Fruit fly (Drosophila melanogaster) whole organism, wandering third instar larva: Measurements from ENCODE around the gene Mst27D.

Source experiments
- Abd-B ChIP-seq: fragments of >200 bp; optimal IDR thresholded peaks from 2 replicates; lab custom pipeline; 2017; ENCODE audit warnings: missing biosample characterization, missing genetic modification characterization
- CG32264 ChIP-seq: fragments of 200-800 bp; sonication (Bioruptor generic); optimal IDR thresholded peaks from 2 replicates; lab custom pipeline; 2016; ENCODE audit warnings: missing biosample characterization, missing genetic modification characterization
- CG9705 ChIP-seq: fragments of 200-800 bp; sonication (Bioruptor generic); optimal IDR thresholded peaks from 2 replicates; lab custom pipeline; 2018; ENCODE audit warnings: missing biosample characterization, mild to moderate bottlenecking, missing genetic modification characterization
- CrebA ChIP-seq: fragments of 200-800 bp; sonication (Bioruptor generic); optimal IDR thresholded peaks from 2 replicates; lab custom pipeline; 2016; ENCODE audit warnings: missing biosample characterization, mild to moderate bottlenecking, missing genetic modification characterization, borderline replicate concordance
- Dfd ChIP-seq: fragments of >200 bp; optimal IDR thresholded peaks from 2 replicates; lab custom pipeline; 2017; ENCODE audit warnings: missing biosample characterization, missing genetic modification characterization
- Dif ChIP-seq: fragments of 200-275, 200-300 bp; sonication (Bioruptor generic); optimal IDR thresholded peaks from 2 replicates; lab custom pipeline; 2018; ENCODE audit warnings: missing biosample characterization, missing genetic modification characterization; ENCODE audit not compliant: partially characterized antibody
- GATAd ChIP-seq: sonication (Bioruptor generic); optimal IDR thresholded peaks from 2 replicates; lab custom pipeline; 2016; ENCODE audit warnings: missing biosample characterization, missing genetic modification characterization
- HLH106 ChIP-seq: fragments of 200-800 bp; optimal IDR thresholded peaks from 3 replicates; lab custom pipeline; 2019; ENCODE audit warnings: missing biosample characterization, mild to moderate bottlenecking, missing genetic modification characterization, moderate library complexity
- Hnf4 ChIP-seq: fragments of 200-800 bp; sonication (Bioruptor generic); optimal IDR thresholded peaks from 2 replicates; lab custom pipeline; 2016; ENCODE audit warnings: missing biosample characterization, mild to moderate bottlenecking, missing genetic modification characterization
- Hr78 ChIP-seq: fragments of >200 bp; optimal IDR thresholded peaks from 2 replicates; lab custom pipeline; 2017; ENCODE audit warnings: missing biosample characterization, missing genetic modification characterization
- Hr83 ChIP-seq: fragments of 200-300 bp; sonication (Bioruptor generic); optimal IDR thresholded peaks from 2 replicates; lab custom pipeline; 2016; ENCODE audit warnings: missing biosample characterization, mild to moderate bottlenecking, missing genetic modification characterization, moderate library complexity; ENCODE audit not compliant: poor library complexity, severe bottlenecking
- Jra ChIP-seq: sonication (Bioruptor generic); optimal IDR thresholded peaks from 2 replicates; lab custom pipeline; 2016; ENCODE audit warnings: missing biosample characterization, missing genetic modification characterization
- Mio ChIP-seq: sonication (Bioruptor generic); optimal IDR thresholded peaks from 2 replicates; lab custom pipeline; 2016; ENCODE audit warnings: missing biosample characterization, missing genetic modification characterization
- Myc ChIP-seq: fragments of >200 bp; optimal IDR thresholded peaks from 2 replicates; lab custom pipeline; 2017
- N ChIP-seq: fragments of >200 bp; optimal IDR thresholded peaks from 2 replicates; lab custom pipeline; 2018; ENCODE audit warnings: missing biosample characterization, missing external identifiers, missing genetic modification characterization
- OdsH ChIP-seq: fragments of 200-800 bp; sonication (Bioruptor generic); optimal IDR thresholded peaks from 2 replicates; lab custom pipeline; 2016; ENCODE audit warnings: missing biosample characterization, mild to moderate bottlenecking, missing genetic modification characterization
- Rel ChIP-seq, 2 experiments: fragments of 200-800 bp; sonication (Bioruptor generic) in 1 of 2; optimal IDR thresholded peaks; 2 replicates in 1 of 2; 3 replicates in 1 of 2; lab custom pipeline; 2016 to 2019; ENCODE audit warnings: mild to moderate bottlenecking in 2 of 2, missing biosample characterization in 2 of 2, missing genetic modification characterization in 2 of 2, moderate library complexity in 1 of 2
- Sp1 ChIP-seq: fragments of 200-800 bp; sonication (Bioruptor generic); optimal IDR thresholded peaks from 3 replicates; lab custom pipeline; 2019; ENCODE audit warnings: missing biosample characterization, mild to moderate bottlenecking, missing genetic modification characterization, moderate library complexity
- Vsx2 ChIP-seq: fragments of 200-300, 225-300 bp; sonication (Bioruptor generic); optimal IDR thresholded peaks from 2 replicates; lab custom pipeline; 2018; ENCODE audit warnings: missing biosample characterization, missing genetic modification characterization; ENCODE audit not compliant: partially characterized antibody
- br ChIP-seq: fragments of 200-800 bp; sonication (Bioruptor generic); optimal IDR thresholded peaks from 2 replicates; lab custom pipeline; 2016; ENCODE audit warnings: missing biosample characterization, missing genetic modification characterization
- brk ChIP-seq: fragments of 200-800 bp; sonication (Bioruptor generic); optimal IDR thresholded peaks from 2 replicates; lab custom pipeline; 2016; ENCODE audit warnings: missing biosample characterization, mild to moderate bottlenecking, missing genetic modification characterization
- dl ChIP-seq, 2 experiments: fragments of 175-275, 200-275 bp in 1 of 2; fragments of 200-275 bp in 1 of 2; sonication (Bioruptor generic); optimal IDR thresholded peaks; lab custom pipeline; 2018; ENCODE audit warnings: mild to moderate bottlenecking in 2 of 2, missing biosample characterization in 2 of 2, missing genetic modification characterization in 2 of 2, moderate library complexity in 2 of 2; ENCODE audit not compliant: partially characterized antibody in 2 of 2, insufficient read depth in 1 of 2
- dmrt93B ChIP-seq: fragments of 200-800 bp; sonication (Bioruptor generic); optimal IDR thresholded peaks from 2 replicates; lab custom pipeline; 2018; ENCODE audit warnings: missing biosample characterization, mild to moderate bottlenecking, missing genetic modification characterization
- dsf ChIP-seq: sonication (Bioruptor generic); optimal IDR thresholded peaks from 2 replicates; lab custom pipeline; 2016; ENCODE audit warnings: missing biosample characterization, missing genetic modification characterization, borderline replicate concordance
- ey ChIP-seq: fragments of 200-800 bp; sonication (Bioruptor generic); optimal IDR thresholded peaks from 2 replicates; lab custom pipeline; 2016; ENCODE audit warnings: missing biosample characterization, missing genetic modification characterization
- foxo ChIP-seq, 2 experiments: fragments of 200-800 bp; sonication (Bioruptor generic); optimal IDR thresholded peaks; 2 replicates in 1 of 2; 3 replicates in 1 of 2; lab custom pipeline; 2016 to 2017; ENCODE audit warnings: missing biosample characterization in 2 of 2, missing genetic modification characterization in 2 of 2
- fru ChIP-seq: fragments of 200-800 bp; sonication (Bioruptor generic); optimal IDR thresholded peaks from 3 replicates; lab custom pipeline; 2016; ENCODE audit warnings: missing biosample characterization, mild to moderate bottlenecking, missing genetic modification characterization
- h ChIP-seq: fragments of 200-800 bp; sonication (Bioruptor generic); optimal IDR thresholded peaks from 3 replicates; lab custom pipeline; 2016; ENCODE audit warnings: missing biosample characterization, mild to moderate bottlenecking, missing genetic modification characterization
- jim ChIP-seq: fragments of 175-275, 200-325 bp; sonication (Bioruptor generic); optimal IDR thresholded peaks from 2 replicates; lab custom pipeline; 2016; ENCODE audit warnings: missing biosample characterization, mild to moderate bottlenecking, missing genetic modification characterization
- lola ChIP-seq: fragments of >200 bp; optimal IDR thresholded peaks from 2 replicates; lab custom pipeline; 2017; ENCODE audit warnings: missing biosample characterization, missing genetic modification characterization
- pan ChIP-seq: fragments of >200 bp; optimal IDR thresholded peaks from 2 replicates; lab custom pipeline; 2017
- psq ChIP-seq: fragments of 200-800 bp; sonication (Bioruptor generic); optimal IDR thresholded peaks from 3 replicates; lab custom pipeline; 2017; ENCODE audit warnings: missing biosample characterization, mild to moderate bottlenecking, missing genetic modification characterization, moderate library complexity
- rgr ChIP-seq: fragments of 200-800 bp; sonication (Bioruptor generic); optimal IDR thresholded peaks from 3 replicates; lab custom pipeline; 2016; ENCODE audit warnings: missing biosample characterization, mild to moderate bottlenecking, missing genetic modification characterization
- sage ChIP-seq: fragments of 200-800 bp; sonication (Bioruptor generic); optimal IDR thresholded peaks from 2 replicates; lab custom pipeline; 2016; ENCODE audit warnings: missing biosample characterization, mild to moderate bottlenecking, missing genetic modification characterization
- sv ChIP-seq: fragments of 200-800 bp; sonication (Bioruptor generic); optimal IDR thresholded peaks from 3 replicates; lab custom pipeline; 2016; ENCODE audit warnings: missing biosample characterization, missing genetic modification characterization
- tai ChIP-seq: sonication (Bioruptor generic); optimal IDR thresholded peaks from 2 replicates; lab custom pipeline; 2016; ENCODE audit warnings: missing biosample characterization, missing genetic modification characterization
- usp ChIP-seq: fragments of >200 bp; optimal IDR thresholded peaks from 2 replicates; lab custom pipeline; 2017; ENCODE audit warnings: missing biosample characterization, missing genetic modification characterization
- woc ChIP-seq: sonication (Bioruptor generic); optimal IDR thresholded peaks from 2 replicates; lab custom pipeline; 2016; ENCODE audit warnings: missing biosample characterization, mild to moderate bottlenecking, missing genetic modification characterization

Gene Mst27D

DNA sequence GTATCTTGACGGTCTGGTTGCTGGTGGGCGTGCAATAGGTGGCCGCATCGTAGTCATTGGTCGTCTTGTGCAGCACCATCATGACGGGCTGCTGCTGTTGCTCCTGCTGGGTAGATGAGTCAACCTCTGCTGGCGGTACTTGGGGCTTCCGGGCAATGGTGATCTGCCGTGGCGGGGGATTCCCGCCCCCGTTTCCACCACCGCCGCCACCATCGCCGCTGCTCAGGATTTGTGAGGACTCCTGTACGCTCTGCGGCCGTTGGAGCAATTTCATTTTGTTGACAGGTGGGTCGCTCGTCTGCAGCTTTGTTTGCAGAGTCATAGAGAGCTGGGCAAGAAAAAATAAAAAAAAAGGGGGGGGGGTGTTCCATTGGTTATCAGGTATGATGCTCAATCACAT, 34.3 kb downstream of the Mst27D start:
- no peak for TF ChIP-seq Rel (GFP tag; optimal IDR thresholded peaks at IDR 0.05; lab: Kevin White, UChicago)
- TF ChIP-seq Rel (tag; optimal IDR thresholded peaks at IDR 0.05; lab: Kevin White, UChicago) = peak; percentile 65
- TF ChIP-seq CG9705 = no peak
- TF ChIP-seq Hr78 (GFP tag; lab: Kevin White, UChicago) = no peak
- no peak for TF ChIP-seq Sp1
- TF ChIP-seq dsf = no peak
- no peak for TF ChIP-seq Jra

DNA sequence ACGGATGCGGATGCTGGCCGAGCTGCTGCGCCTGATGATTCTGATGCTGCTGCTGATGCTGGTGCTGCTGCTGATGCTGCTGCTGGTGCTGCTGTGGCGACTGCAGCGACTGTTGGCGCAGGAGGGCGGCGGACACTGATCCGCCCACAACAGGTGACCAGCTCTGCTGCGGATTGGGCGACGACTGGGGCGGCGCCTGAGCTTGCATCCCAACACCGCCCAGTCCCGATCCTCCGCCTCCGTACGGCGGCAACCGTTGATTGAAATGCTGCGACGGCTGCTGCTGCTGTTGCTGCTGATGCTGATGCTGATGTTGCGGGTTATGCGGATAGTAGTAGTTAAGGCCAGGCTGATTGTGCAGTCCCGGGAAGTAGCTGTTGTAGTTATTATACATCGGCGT, 35.4 kb downstream of the Mst27D start:
- TF ChIP-seq Dfd (GFP tag; lab: Kevin White, UChicago) (peak; percentile 95), CG9705 (no peak)

DNA sequence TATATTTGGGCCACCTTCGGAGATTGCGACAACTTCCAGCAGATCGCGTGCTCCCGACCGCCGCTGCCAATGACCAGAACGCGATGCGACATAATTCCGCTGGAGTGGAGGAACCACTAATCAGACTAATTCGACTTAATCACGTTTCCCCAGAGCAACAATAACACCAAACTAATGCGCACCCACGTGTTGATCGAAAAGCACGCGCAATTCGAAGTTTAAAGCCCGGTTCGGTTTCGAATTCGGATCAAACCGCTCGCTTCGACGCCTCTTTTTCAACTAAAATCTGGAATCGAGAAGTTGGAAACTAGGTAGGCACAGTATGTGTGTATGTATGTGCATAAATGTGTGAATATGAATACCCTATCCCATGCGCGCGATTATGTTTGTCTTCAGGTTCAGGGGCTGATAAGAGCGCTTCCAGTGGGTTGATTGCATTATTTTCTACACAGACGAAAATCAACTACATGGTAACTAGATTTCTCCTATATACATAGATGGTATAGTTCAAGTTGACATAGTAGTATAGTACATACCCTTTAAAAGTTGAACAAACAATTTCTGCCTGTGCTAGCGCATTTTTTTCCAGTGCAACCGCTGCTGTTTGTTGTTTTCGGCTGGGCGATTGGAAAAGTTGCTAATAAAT, 36.9 kb downstream of the Mst27D start, which contains the start of gene Gart:
Gene Gart (minus strand): TSS at position 285 of the 646 bp plus-strand sequence.
- no peak for TF ChIP-seq dl (GFP tag; optimal IDR thresholded peaks at IDR 0.05; lab: Kevin White, UChicago; ENCODE audit: insufficient read depth in 1 of 2, partially characterized antibody in 2 of 2)
- TF ChIP-seq N = no peak
- TF ChIP-seq usp = no peak
- TF ChIP-seq jim (GFP tag; lab: Kevin White, UChicago) = no peak
- TF ChIP-seq GATAd (GFP tag; lab: Kevin White, UChicago) = no peak
- no peak for TF ChIP-seq Dif (GFP tag; lab: Kevin White, UChicago)
- peak; percentile 66 for TF ChIP-seq HLH106
- TF ChIP-seq Hnf4 (GFP tag; lab: Kevin White, UChicago) = peak; percentile 84
- TF ChIP-seq CrebA (GFP tag; lab: Kevin White, UChicago) = no peak
- TF ChIP-seq dmrt93B (GFP tag; lab: Kevin White, UChicago) = no peak
- TF ChIP-seq CG32264 = peak; percentile 75
- TF ChIP-seq Vsx2 (GFP tag; lab: Kevin White, UChicago) = no peak
- TF ChIP-seq fru (GFP tag; lab: Kevin White, UChicago) = peak; percentile 91
- no peak for TF ChIP-seq Abd-B
- peak; percentile 92 for TF ChIP-seq h (GFP tag; lab: Kevin White, UChicago)
- TF ChIP-seq br (GFP tag; lab: Kevin White, UChicago) = peak; percentile 92
- TF ChIP-seq Hr83 (GFP tag; lab: Kevin White, UChicago) = no peak
- TF ChIP-seq pan = no peak
- TF ChIP-seq OdsH (GFP tag; lab: Kevin White, UChicago) = peak; percentile 91
- TF ChIP-seq tai (GFP tag; lab: Kevin White, UChicago) = no peak
- peak; percentile 53 for TF ChIP-seq Mio (GFP tag; lab: Kevin White, UChicago)
- TF ChIP-seq rgr (GFP tag; lab: Kevin White, UChicago) = peak; percentile 91
- peak; percentile 64 for TF ChIP-seq woc (GFP tag; lab: Kevin White, UChicago)
- no peak for TF ChIP-seq Rel (GFP tag; optimal IDR thresholded peaks at IDR 0.05; lab: Kevin White, UChicago)
- peak; percentile 39 for TF ChIP-seq Rel (tag; optimal IDR thresholded peaks at IDR 0.05; lab: Kevin White, UChicago)
- peak; percentile 85 for TF ChIP-seq sage (GFP tag; lab: Kevin White, UChicago)
- TF ChIP-seq CG9705 = no peak
- no peak for TF ChIP-seq Dfd (GFP tag; lab: Kevin White, UChicago)
- peak; percentile 40 to 91 for TF ChIP-seq foxo (GFP tag; optimal IDR thresholded peaks at IDR 0.05; lab: Kevin White, UChicago)
- no peak for TF ChIP-seq Hr78 (GFP tag; lab: Kevin White, UChicago)
- peak; percentile 82 for TF ChIP-seq psq (GFP tag; lab: Kevin White, UChicago)
- peak; percentile 48 for TF ChIP-seq Jra
- TF ChIP-seq sv (GFP tag; lab: Kevin White, UChicago) = peak; percentile 64
- peak; percentile 89 for TF ChIP-seq Sp1
- TF ChIP-seq dsf = peak; percentile 56
- no peak for TF ChIP-seq Myc
- TF ChIP-seq ey (GFP tag; lab: Kevin White, UChicago) = peak; percentile 92
- TF ChIP-seq brk (GFP tag; lab: Kevin White, UChicago) = peak; percentile 43
- no peak for TF ChIP-seq lola
